Fruit fly (Drosophila melanogaster) whole organism, prepupa: Measurements from ENCODE around the gene CG43750.

Experiments
- CG10631 ChIP-seq: fragments of 200-800 bp; sonication (Bioruptor generic); optimal IDR thresholded peaks from 2 replicates; lab custom pipeline; 2016; ENCODE audit warnings: missing biosample characterization, missing genetic modification characterization
- CG10669 ChIP-seq: fragments of 200-800 bp; sonication (Bioruptor generic); optimal IDR thresholded peaks from 3 replicates; lab custom pipeline; 2018; ENCODE audit warnings: missing biosample characterization, mild to moderate bottlenecking, missing genetic modification characterization, moderate library complexity
- CG11294 ChIP-seq: fragments of 200-800 bp; sonication (Bioruptor generic); IDR thresholded peaks from 2 replicates; pipeline ENCODE4 v1.3.6; 2022; ENCODE audit warnings: missing biosample characterization, missing genetic modification characterization
- CG11762 ChIP-seq: fragments of 200-800 bp; sonication (Bioruptor generic); optimal IDR thresholded peaks from 3 replicates; lab custom pipeline; 2016; ENCODE audit warnings: missing biosample characterization, missing genetic modification characterization; ENCODE audit not compliant: insufficient read depth
- CG11902 ChIP-seq: fragments of 200-800 bp; sonication (Bioruptor generic); optimal IDR thresholded peaks from 3 replicates; lab custom pipeline; 2016; ENCODE audit warnings: missing biosample characterization, missing genetic modification characterization
- CG15336 ChIP-seq: fragments of 200-800 bp; sonication (Bioruptor generic); IDR thresholded peaks from 2 replicates; pipeline ENCODE4 v1.3.6; 2022; ENCODE audit warnings: missing biosample characterization, missing genetic modification characterization
- CG1621 ChIP-seq: fragments of 200-800 bp; sonication (Bioruptor generic); optimal IDR thresholded peaks from 3 replicates; lab custom pipeline; 2018; ENCODE audit warnings: missing biosample characterization, mild to moderate bottlenecking, missing genetic modification characterization
- CG3032 ChIP-seq: fragments of 200-800 bp; optimal IDR thresholded peaks from 2 replicates; lab custom pipeline; 2019; ENCODE audit warnings: missing biosample characterization, mild to moderate bottlenecking, missing genetic modification characterization, moderate library complexity
- CG31627 ChIP-seq: fragments of 200-800 bp; sonication (Bioruptor generic); optimal IDR thresholded peaks from 3 replicates; lab custom pipeline; 2016; ENCODE audit warnings: missing biosample characterization, missing genetic modification characterization
- CG34406 ChIP-seq: fragments of 200-800 bp; sonication (Bioruptor generic); optimal IDR thresholded peaks from 3 replicates; lab custom pipeline; 2016; ENCODE audit warnings: missing biosample characterization, missing genetic modification characterization
- CG3919 ChIP-seq: fragments of 200-800 bp; sonication (Bioruptor generic); optimal IDR thresholded peaks from 3 replicates; lab custom pipeline; 2016; ENCODE audit warnings: missing biosample characterization, missing genetic modification characterization
- CG6276 ChIP-seq: fragments of 200-800 bp; sonication (Bioruptor generic); optimal IDR thresholded peaks from 2 replicates; lab custom pipeline; 2017; ENCODE audit warnings: missing biosample characterization, mild to moderate bottlenecking, missing genetic modification characterization
- CG6808 ChIP-seq: fragments of 200-800 bp; sonication (Bioruptor generic); optimal IDR thresholded peaks from 3 replicates; lab custom pipeline; 2017; ENCODE audit warnings: missing biosample characterization, missing genetic modification characterization, mild to moderate bottlenecking, moderate library complexity, missing genetic modification reagents
- CG6854 ChIP-seq: fragments of 200-800 bp; sonication (Bioruptor generic); optimal IDR thresholded peaks from 2 replicates; lab custom pipeline; 2017; ENCODE audit warnings: missing biosample characterization, mild to moderate bottlenecking, missing genetic modification characterization
- CG7368 ChIP-seq: fragments of 200-800 bp; sonication (Bioruptor generic); optimal IDR thresholded peaks from 3 replicates; lab custom pipeline; 2016; ENCODE audit warnings: missing biosample characterization, missing genetic modification characterization
- CG8119 ChIP-seq: fragments of 200-800 bp; sonication (Bioruptor generic); IDR thresholded peaks from 3 replicates; pipeline ENCODE4 v1.3.6; 2022; ENCODE audit warnings: missing biosample characterization, missing genetic modification characterization
- CG8319 ChIP-seq: fragments of 200-800 bp; sonication (Bioruptor generic); optimal IDR thresholded peaks from 3 replicates; lab custom pipeline; 2016; ENCODE audit warnings: missing biosample characterization, missing genetic modification characterization
- CG8632 ChIP-seq: fragments of 200-800 bp; sonication (Bioruptor generic); optimal IDR thresholded peaks from 3 replicates; lab custom pipeline; 2016; ENCODE audit warnings: missing biosample characterization, missing genetic modification characterization
- CG9139 ChIP-seq: fragments of 200-800 bp; sonication (Bioruptor generic); optimal IDR thresholded peaks from 3 replicates; lab custom pipeline; 2017; ENCODE audit warnings: missing biosample characterization, mild to moderate bottlenecking, missing genetic modification characterization
- Eip75B ChIP-seq: fragments of 200-800 bp; sonication (Bioruptor generic); optimal IDR thresholded peaks from 3 replicates; lab custom pipeline; 2016; ENCODE audit warnings: missing biosample characterization, missing genetic modification characterization
- Eip78C ChIP-seq: fragments of 200-800 bp; sonication (Bioruptor generic); peaks from one replicate; lab custom pipeline; 2016; ENCODE audit warnings: missing biosample characterization, missing genetic modification characterization
- Eip93F ChIP-seq: fragments of 200-800 bp; sonication (Bioruptor generic); optimal IDR thresholded peaks from 2 replicates; lab custom pipeline; 2016; ENCODE audit warnings: missing biosample characterization, mild to moderate bottlenecking, missing genetic modification characterization
- Gug ChIP-seq: fragments of 200-800 bp; sonication (Bioruptor generic); IDR thresholded peaks from 2 replicates; pipeline ENCODE4 v1.3.6; 2022; ENCODE audit warnings: missing biosample characterization, missing genetic modification characterization
- Hr38 ChIP-seq: sonication (Bioruptor generic); optimal IDR thresholded peaks from 2 replicates; lab custom pipeline; 2016; ENCODE audit warnings: missing biosample characterization, missing genetic modification characterization
- Hr39 ChIP-seq: fragments of 200-800 bp; sonication (Bioruptor generic); optimal IDR thresholded peaks from 2 replicates; lab custom pipeline; 2016; ENCODE audit warnings: missing biosample characterization, missing genetic modification characterization
- Hr4 ChIP-seq: fragments of 200-800 bp; sonication (Bioruptor generic); optimal IDR thresholded peaks from 3 replicates; lab custom pipeline; 2016; ENCODE audit warnings: missing biosample characterization, missing genetic modification characterization
- Lpt ChIP-seq: fragments of 200-800 bp; sonication (Bioruptor generic); optimal IDR thresholded peaks from 3 replicates; lab custom pipeline; 2016; ENCODE audit warnings: missing biosample characterization, missing genetic modification characterization
- OdsH ChIP-seq: fragments of 200-800 bp; sonication (Bioruptor generic); optimal IDR thresholded peaks from 3 replicates; lab custom pipeline; 2016; ENCODE audit warnings: missing biosample characterization, missing genetic modification characterization
- Sox102F ChIP-seq: fragments of 200-800 bp; sonication (Bioruptor generic); optimal IDR thresholded peaks from 2 replicates; lab custom pipeline; 2016; ENCODE audit warnings: missing biosample characterization, mild to moderate bottlenecking, missing genetic modification characterization
- Sox14 ChIP-seq: fragments of 200-800 bp; sonication (Bioruptor generic); optimal IDR thresholded peaks from 3 replicates; lab custom pipeline; 2016; ENCODE audit warnings: missing biosample characterization, missing genetic modification characterization
- Sox15 ChIP-seq: fragments of 200-800 bp; sonication (Bioruptor generic); optimal IDR thresholded peaks from 3 replicates; lab custom pipeline; 2016; ENCODE audit warnings: missing biosample characterization, missing genetic modification characterization
- achi ChIP-seq: fragments of 200-800 bp; sonication (Bioruptor generic); optimal IDR thresholded peaks from 3 replicates; lab custom pipeline; 2016; ENCODE audit warnings: missing biosample characterization, missing genetic modification characterization
- acj6 ChIP-seq: fragments of 200-800 bp; sonication (Bioruptor generic); optimal IDR thresholded peaks from 3 replicates; lab custom pipeline; 2016; ENCODE audit warnings: missing biosample characterization, missing genetic modification characterization
- cyc ChIP-seq: fragments of 200-800 bp; sonication (Bioruptor generic); optimal IDR thresholded peaks from 3 replicates; lab custom pipeline; 2016; ENCODE audit warnings: missing biosample characterization, missing genetic modification characterization
- dsx ChIP-seq: fragments of 200-800 bp; optimal IDR thresholded peaks from 3 replicates; lab custom pipeline; 2019; ENCODE audit warnings: missing biosample characterization, mild to moderate bottlenecking, missing genetic modification characterization, moderate library complexity; ENCODE audit not compliant: poor library complexity, severe bottlenecking
- eg ChIP-seq: fragments of 200-800 bp; sonication (Bioruptor generic); IDR thresholded peaks from 3 replicates; pipeline ENCODE4 v1.3.6; 2022; ENCODE audit warnings: missing biosample characterization, missing genetic modification characterization
- fd59A ChIP-seq: fragments of 200-800 bp; sonication (Bioruptor generic); optimal IDR thresholded peaks from 2 replicates; lab custom pipeline; 2017; ENCODE audit warnings: missing biosample characterization, mild to moderate bottlenecking, missing genetic modification characterization, missing genetic modification reagents
- fd85E ChIP-seq: fragments of 200-800 bp; sonication (Bioruptor generic); optimal IDR thresholded peaks from 3 replicates; lab custom pipeline; 2016; ENCODE audit warnings: missing biosample characterization, missing genetic modification characterization
- lz ChIP-seq: fragments of 200-800 bp; sonication (Bioruptor generic); optimal IDR thresholded peaks from 3 replicates; lab custom pipeline; 2016; ENCODE audit warnings: missing biosample characterization, missing genetic modification characterization
- net ChIP-seq: fragments of 200-800 bp; sonication (Bioruptor generic); optimal IDR thresholded peaks from 3 replicates; lab custom pipeline; 2016; ENCODE audit warnings: missing biosample characterization, missing genetic modification characterization
- pdm3 ChIP-seq: fragments of 200-800 bp; sonication (Bioruptor generic); optimal IDR thresholded peaks from 3 replicates; lab custom pipeline; 2016; ENCODE audit warnings: missing biosample characterization, missing genetic modification characterization
- spab ChIP-seq: fragments of 200-800 bp; sonication (Bioruptor generic); optimal IDR thresholded peaks from 2 replicates; lab custom pipeline; 2017; ENCODE audit warnings: missing biosample characterization, mild to moderate bottlenecking, missing genetic modification characterization, missing genetic modification reagents
- ss ChIP-seq, 2 experiments: fragments of 200-800 bp; sonication (Bioruptor generic); optimal IDR thresholded peaks; 2 replicates in 1 of 2; 3 replicates in 1 of 2; lab custom pipeline; 2017 to 2018; ENCODE audit warnings: mild to moderate bottlenecking in 2 of 2, missing biosample characterization in 2 of 2, missing genetic modification characterization in 2 of 2, moderate library complexity in 1 of 2
- svp ChIP-seq: fragments of 200-800 bp; sonication (Bioruptor generic); peaks from one replicate; lab custom pipeline; 2016; ENCODE audit warnings: missing biosample characterization, missing genetic modification characterization
- topi ChIP-seq: fragments of 200-800 bp; sonication (Bioruptor generic); optimal IDR thresholded peaks from 3 replicates; lab custom pipeline; 2016; ENCODE audit warnings: missing biosample characterization, missing genetic modification characterization
- vri ChIP-seq: fragments of 200-800 bp; sonication (Bioruptor generic); optimal IDR thresholded peaks from 3 replicates; lab custom pipeline; 2016; ENCODE audit warnings: missing biosample characterization, mild to moderate bottlenecking, missing genetic modification characterization

The CG43750 gene

dm6 chr2L:2426444-2427188, 36.1 kb upstream of the CG43750 start (continued):
- TF ChIP-seq ss (GFP tag; optimal IDR thresholded peaks at IDR 0.05; lab: Kevin White, UChicago) = peak; percentile 40 to 66
- peak; percentile 57 for TF ChIP-seq CG9139
- peak; percentile 79 for TF ChIP-seq CG10669 (GFP tag; lab: Kevin White, UChicago)
- peak; percentile 84 for TF ChIP-seq Gug
- peak; percentile 78 for TF ChIP-seq CG1621
- TF ChIP-seq Hr39 (GFP tag; lab: Kevin White, UChicago) = peak; percentile 42
- TF ChIP-seq Hr4 (GFP tag; lab: Kevin White, UChicago) = peak; percentile 96
- peak; percentile 83 for TF ChIP-seq Sox14 (GFP tag; lab: Kevin White, UChicago)
- TF ChIP-seq lz (GFP tag; lab: Kevin White, UChicago) = peak; percentile 49
- TF ChIP-seq CG11762 (GFP tag; lab: Kevin White, UChicago) = peak; percentile 81
- peak; percentile 31 for TF ChIP-seq CG8319 (GFP tag; lab: Kevin White, UChicago)
- peak; percentile 73 for TF ChIP-seq CG6808 (GFP tag; lab: Kevin White, UChicago)
- TF ChIP-seq net = peak; percentile 85
- peak; percentile 73 for TF ChIP-seq fd59A
- TF ChIP-seq CG8119 (GFP tag; lab: Robert Waterston, UW) = peak; percentile 93
- peak; percentile 92 for TF ChIP-seq CG6276 (GFP tag; lab: Kevin White, UChicago)
- peak; percentile 79 for TF ChIP-seq Eip75B (GFP tag; lab: Kevin White, UChicago)
- no peak for TF ChIP-seq Eip93F (GFP tag; lab: Kevin White, UChicago)
- peak; percentile 79 for TF ChIP-seq CG3032
- TF ChIP-seq CG31627 (GFP tag; lab: Kevin White, UChicago) = peak; percentile 43
- TF ChIP-seq achi (GFP tag; lab: Kevin White, UChicago) = peak; percentile 84
- TF ChIP-seq CG15336 (GFP tag; lab: Robert Waterston, UW) = peak; percentile 94

dm6 chr2L:2425652-2426192, 35.2 kb upstream of the CG43750 start:
- TF ChIP-seq vri (no peak), CG6276 (GFP tag; lab: Kevin White, UChicago) (no peak), CG11294 (no peak), CG8632 (GFP tag; lab: Kevin White, UChicago) (no peak), acj6 (GFP tag; lab: Kevin White, UChicago) (no peak), CG3919 (GFP tag; lab: Kevin White, UChicago) (peak; percentile 3), CG8119 (GFP tag; lab: Robert Waterston, UW) (no peak), CG31627 (GFP tag; lab: Kevin White, UChicago) (no peak), CG6808 (GFP tag; lab: Kevin White, UChicago) (no peak), Hr38 (GFP tag; lab: Kevin White, UChicago) (no peak), Lpt (GFP tag; lab: Kevin White, UChicago) (no peak), fd59A (no peak), eg (no peak), OdsH (GFP tag; lab: Kevin White, UChicago) (no peak), svp (GFP tag; lab: Kevin White, UChicago) (no peak), CG6854 (GFP tag; lab: Kevin White, UChicago) (no peak), CG3032 (no peak), Sox15 (GFP tag; lab: Kevin White, UChicago) (no peak), CG7368 (GFP tag; lab: Kevin White, UChicago) (no peak), CG34406 (GFP tag; lab: Kevin White, UChicago) (no peak), pdm3 (GFP tag; lab: Kevin White, UChicago) (no peak), fd85E (GFP tag; lab: Kevin White, UChicago) (no peak), topi (no peak), spab (GFP tag; lab: Kevin White, UChicago) (no peak), dsx (GFP tag; lab: Kevin White, UChicago) (peak; percentile 95), CG1621 (no peak), CG9139 (no peak), ss (GFP tag; optimal IDR thresholded peaks at IDR 0.05; lab: Kevin White, UChicago) (peak; percentile 2 to 48), Sox102F (no peak), CG11762 (GFP tag; lab: Kevin White, UChicago) (no peak), Eip78C (GFP tag; lab: Kevin White, UChicago) (peak; percentile 5), CG10631 (GFP tag; lab: Kevin White, UChicago) (no peak), cyc (no peak), CG11902 (GFP tag; lab: Kevin White, UChicago) (no peak)
